Worm (Caenorhabditis elegans): Measurements from ENCODE around the gene cyn-9.

The cyn-9 gene

ce11 chrIII:3699275-3699674 is at the start of gene cyn-9:
Gene cyn-9, minus strand, starts transcription at chrIII:3699640.
- TF ChIP-seq Y22D7AL.16 (tag; optimal IDR thresholded peaks at IDR 0.05) = no peak
- TF ChIP-seq ceh-22 (tag; optimal IDR thresholded peaks at IDR 0.05) = no peak
- TF ChIP-seq lin-11 (tag; optimal IDR thresholded peaks at IDR 0.05) = no peak
- no peak for TF ChIP-seq elt-4 (tag; optimal IDR thresholded peaks at IDR 0.05)
- TF ChIP-seq C08G9.2 (tag; optimal IDR thresholded peaks at IDR 0.05) = no peak
- TF ChIP-seq ceh-6 (GFP tag; optimal IDR thresholded peaks at IDR 0.05) = no peak
- no peak for TF ChIP-seq pha-2 (tag; optimal IDR thresholded peaks at IDR 0.05)
- TF ChIP-seq dmd-4 (tag; optimal IDR thresholded peaks at IDR 0.05; ENCODE audit: borderline replicate concordance) = no peak
- TF ChIP-seq ets-4 (tag; optimal IDR thresholded peaks at IDR 0.05) = no peak
- TF ChIP-seq npax-4 (tag; optimal IDR thresholded peaks at IDR 0.05) = no peak
- TF ChIP-seq tbx-2 (tag; optimal IDR thresholded peaks at IDR 0.05) = no peak
- no peak for TF ChIP-seq ceh-14 (tag; optimal IDR thresholded peaks at IDR 0.05)
- no peak for TF ChIP-seq pax-1 (tag; optimal IDR thresholded peaks at IDR 0.05)
- no peak for TF ChIP-seq fax-1 (tag; optimal IDR thresholded peaks at IDR 0.05)
- no peak for TF ChIP-seq ceh-48 (tag; optimal IDR thresholded peaks at IDR 0.05)
- TF ChIP-seq fkh-6 (tag; optimal IDR thresholded peaks at IDR 0.05) = no peak
- no peak for TF ChIP-seq unc-86 (tag; optimal IDR thresholded peaks at IDR 0.05)
- TF ChIP-seq ref-2 (tag; optimal IDR thresholded peaks at IDR 0.05) = no peak
- TF ChIP-seq hlh-6 (tag; optimal IDR thresholded peaks at IDR 0.05) = no peak

ce11 chrIII:3745138-3745537 is 45.7 kb upstream of the cyn-9 start, which contains the start of gene lin-48:
Gene lin-48, plus strand, starts transcription at chrIII:3745438.
- TF ChIP-seq ceh-48 (tag; optimal IDR thresholded peaks at IDR 0.05) = no peak

ce11 chrIII:3743367-3743766 is 43.9 kb upstream of the cyn-9 start:
- TF ChIP-seq ceh-19 (GFP tag; optimal IDR thresholded peaks at IDR 0.05) = no peak
- no peak for TF ChIP-seq F13H6.1 (tag; optimal IDR thresholded peaks at IDR 0.05)
- peak; percentile 91 for TF ChIP-seq elt-2 (tag; optimal IDR thresholded peaks at IDR 0.05)
- no peak for TF ChIP-seq lin-11 (tag; optimal IDR thresholded peaks at IDR 0.05)

- TF ChIP-seq K02D7.2 (tag; optimal IDR thresholded peaks at IDR 0.05) = no peak
- TF ChIP-seq pag-3 (tag; optimal IDR thresholded peaks at IDR 0.05; ENCODE audit: borderline replicate concordance) = no peak
- no peak for TF ChIP-seq hlh-15 (tag; optimal IDR thresholded peaks at IDR 0.05)
- TF ChIP-seq hlh-8 (tag; optimal IDR thresholded peaks at IDR 0.05) = no peak
- TF ChIP-seq ceh-2 (tag; optimal IDR thresholded peaks at IDR 0.05) = no peak
- no peak for TF ChIP-seq pat-9 (tag; optimal IDR thresholded peaks at IDR 0.05)
- no peak for TF ChIP-seq tbx-7 (tag; optimal IDR thresholded peaks at IDR 0.05)
These were observed 42.6 kb upstream of the cyn-9 start for ce11 chrIII:3742090-3742489.

ce11 chrIII:3738331-3738730 is 38.9 kb upstream of the cyn-9 start:
- TF ChIP-seq unc-55 (GFP tag; optimal IDR thresholded peaks at IDR 0.05) (no peak), pqm-1 (tag; optimal IDR thresholded peaks at IDR 0.05) (no peak), K02D7.2 (tag; optimal IDR thresholded peaks at IDR 0.05) (no peak), che-1 (tag; optimal IDR thresholded peaks at IDR 0.05) (no peak), ceh-6 (GFP tag; optimal IDR thresholded peaks at IDR 0.05) (no peak), ceh-30 (tag; optimal IDR thresholded peaks at IDR 0.05) (no peak), lim-6 (tag; optimal IDR thresholded peaks at IDR 0.05) (no peak), ceh-19 (GFP tag; optimal IDR thresholded peaks at IDR 0.05) (no peak), unc-42 (tag; optimal IDR thresholded peaks at IDR 0.05) (no peak), hlh-15 (tag; optimal IDR thresholded peaks at IDR 0.05) (no peak), ceh-9 (tag; optimal IDR thresholded peaks at IDR 0.05) (no peak), Y22D7AL.16 (tag; optimal IDR thresholded peaks at IDR 0.05) (no peak), pat-9 (tag; optimal IDR thresholded peaks at IDR 0.05) (no peak), madf-2 (tag; optimal IDR thresholded peaks at IDR 0.05) (no peak), ceh-48 (tag; optimal IDR thresholded peaks at IDR 0.05) (no peak), unc-86 (tag; optimal IDR thresholded peaks at IDR 0.05) (no peak), mec-3 (tag; optimal IDR thresholded peaks at IDR 0.05; ENCODE audit: borderline replicate concordance) (no peak), syd-9 (tag; optimal IDR thresholded peaks at IDR 0.05) (no peak), hlh-30 (tag; optimal IDR thresholded peaks at IDR 0.05; ENCODE audit: insufficient read depth) (no peak), gmeb-2 (tag; optimal IDR thresholded peaks at IDR 0.05) (no peak)

Measured in whole organism, late embryonic.